Worm (Caenorhabditis elegans): ENCODE results near the gene T23B5.4.
"Not testable (repeated sequence)": the region's sequence is repeated elsewhere in the genome, so short reads cannot be mapped to it uniquely, and the experiment has no call there.

T23B5.4 gene

DNA sequence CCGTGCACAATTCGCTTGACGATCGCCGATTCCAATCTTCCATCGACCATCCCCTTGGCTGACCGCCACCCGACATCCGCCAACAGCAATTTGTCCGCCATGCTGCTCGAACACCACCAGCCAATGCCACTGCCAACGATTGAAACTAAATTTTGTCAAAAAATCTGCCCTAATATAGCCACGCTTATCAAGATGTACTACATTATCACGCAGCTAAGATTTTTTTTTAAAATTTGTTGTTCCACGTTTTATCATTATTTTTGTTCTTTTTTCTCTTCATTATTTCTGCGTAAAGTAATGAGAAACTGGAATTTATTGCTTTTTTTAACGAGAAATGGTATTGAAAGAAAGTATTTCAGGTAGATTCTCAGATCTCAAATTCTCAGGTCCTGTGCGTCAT, 35.5 kb upstream of the T23B5.4 start, which contains the start of gene C26H9A.3:
C26H9A.3 (minus strand) TSS at position 101 of the 400 bp plus-strand sequence.
- TF ChIP-seq atf-7 (tag; optimal IDR thresholded peaks at IDR 0.05); nfyb-1 (GFP tag; IDR thresholded peaks at IDR 0.05); nhr-80 (tag; optimal IDR thresholded peaks at IDR 0.05): not testable (repeated sequence)

ce11 chrIV:12640137-12640536, 34.7 kb upstream of the T23B5.4 start, which contains the start of gene vha-7:
vha-7 (plus strand) TSS chrIV:12640462.
- peak; percentile 8 for TF ChIP-seq snpc-3.4 (tag; optimal IDR thresholded peaks at IDR 0.05)
- peak; percentile 36 for TF ChIP-seq madf-6 (GFP tag; IDR thresholded peaks at IDR 0.05)
- no peak for TF ChIP-seq athp-1 (tag; optimal IDR thresholded peaks at IDR 0.05)
- TF ChIP-seq ama-1 (optimal IDR thresholded peaks at IDR 0.05): no peak
- TF ChIP-seq ama-1 (GFP tag; optimal IDR thresholded peaks at IDR 0.05): no peak
- TF ChIP-seq lir-1 (GFP tag; conservative IDR thresholded peaks at IDR 0.05): no peak
- no peak for TF ChIP-seq C17E4.6 (GFP tag; IDR thresholded peaks at IDR 0.05)
- no peak for TF ChIP-seq ceh-100 (GFP tag; IDR thresholded peaks at IDR 0.05)
- no peak for TF ChIP-seq attf-5 (GFP tag; optimal IDR thresholded peaks at IDR 0.05)
- no peak for TF ChIP-seq nfyb-1 (GFP tag; IDR thresholded peaks at IDR 0.05)
- TF ChIP-seq nfya-2 (GFP tag; IDR thresholded peaks at IDR 0.05): no peak
- TF ChIP-seq hmg-1.2 (GFP tag; IDR thresholded peaks at IDR 0.05): no peak
- peak; percentile 71 for TF ChIP-seq madf-8 (GFP tag; conservative IDR thresholded peaks at IDR 0.05)
- peak; percentile 69 for TF ChIP-seq lsl-1 (GFP tag; optimal IDR thresholded peaks at IDR 0.05)
- TF ChIP-seq tlf-1 (GFP tag; optimal IDR thresholded peaks at IDR 0.05): no peak
- TF ChIP-seq dpl-1 (GFP tag; optimal IDR thresholded peaks at IDR 0.05): no peak
- no peak for TF ChIP-seq cebp-2 (GFP tag; IDR thresholded peaks at IDR 0.05)
- TF ChIP-seq Y95B8A.8 (GFP tag; IDR thresholded peaks at IDR 0.05): no peak
- TF ChIP-seq egl-18 (GFP tag; IDR thresholded peaks at IDR 0.05): no peak
- no peak for TF ChIP-seq ceh-79 (tag; optimal IDR thresholded peaks at IDR 0.05)
- TF ChIP-seq F49E8.2 (tag; optimal IDR thresholded peaks at IDR 0.05; ENCODE audit: insufficient read depth): no peak

DNA sequence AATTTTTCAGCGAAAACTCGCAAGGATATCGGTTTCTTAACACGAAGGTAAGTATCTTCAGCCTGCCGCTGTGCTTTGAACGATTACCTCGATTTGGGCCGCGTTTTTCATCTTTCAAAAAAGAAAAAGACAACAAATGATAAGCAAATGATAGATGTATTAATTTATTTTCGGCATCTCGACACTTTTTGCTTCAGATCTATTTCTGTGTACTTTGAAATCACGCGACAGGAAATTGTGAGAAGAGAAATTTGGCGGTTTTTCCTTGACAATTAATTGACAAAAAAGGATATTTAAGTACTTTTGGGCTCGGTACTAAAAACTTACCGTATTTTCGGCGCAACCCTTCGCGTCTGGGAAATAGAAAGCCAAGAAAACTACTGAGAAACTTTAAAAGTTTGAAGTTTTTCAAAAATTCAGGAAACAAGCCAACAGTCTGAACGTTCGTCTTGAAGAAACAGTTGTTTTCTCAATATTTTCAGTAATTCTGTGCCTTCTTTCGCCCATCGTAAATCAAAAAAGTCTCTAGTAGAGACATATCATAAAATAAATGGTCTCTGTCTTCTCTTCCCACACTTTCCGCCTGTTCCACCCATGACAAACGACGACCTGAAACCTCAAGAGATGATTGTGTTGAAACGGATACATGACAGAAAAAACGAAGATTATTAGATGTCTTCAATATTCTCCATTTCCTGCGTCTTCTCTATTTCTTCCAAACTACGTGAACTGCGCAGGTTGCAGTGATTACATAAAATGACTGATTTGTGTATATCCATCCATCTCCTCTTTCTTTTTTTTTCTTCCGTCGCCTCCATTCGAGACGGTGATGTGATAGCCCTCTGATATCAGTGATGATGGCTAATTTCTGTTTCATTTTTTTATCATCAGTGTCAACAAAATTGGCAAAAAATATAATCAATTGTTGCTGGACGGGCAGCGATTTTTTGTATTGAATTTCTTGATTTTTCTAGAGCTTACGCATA, 33.6 kb upstream of the T23B5.4 start:
- TF ChIP-seq lsl-1 (GFP tag; optimal IDR thresholded peaks at IDR 0.05) (no peak), F55B11.4 (tag; optimal IDR thresholded peaks at IDR 0.05; ENCODE audit: borderline replicate concordance, insufficient read depth) (no peak), hsf-1 (GFP tag; IDR thresholded peaks at IDR 0.05) (no peak), F10E7.11 (tag; optimal IDR thresholded peaks at IDR 0.05) (no peak), dpl-1 (GFP tag; optimal IDR thresholded peaks at IDR 0.05) (no peak), atf-7 (tag; optimal IDR thresholded peaks at IDR 0.05) (no peak), hlh-26 (GFP tag; conservative IDR thresholded peaks at IDR 0.05) (no peak), hrde-1 (tag; optimal IDR thresholded peaks at IDR 0.05; ENCODE audit: borderline replicate concordance) (no peak), nhr-179 (tag; optimal IDR thresholded peaks at IDR 0.05) (no peak), F39B2.1 (GFP tag; IDR thresholded peaks at IDR 0.05) (no peak), madf-3 (GFP tag; IDR thresholded peaks at IDR 0.05) (no peak), sptf-2 (GFP tag; optimal IDR thresholded peaks at IDR 0.05) (no peak)

DNA sequence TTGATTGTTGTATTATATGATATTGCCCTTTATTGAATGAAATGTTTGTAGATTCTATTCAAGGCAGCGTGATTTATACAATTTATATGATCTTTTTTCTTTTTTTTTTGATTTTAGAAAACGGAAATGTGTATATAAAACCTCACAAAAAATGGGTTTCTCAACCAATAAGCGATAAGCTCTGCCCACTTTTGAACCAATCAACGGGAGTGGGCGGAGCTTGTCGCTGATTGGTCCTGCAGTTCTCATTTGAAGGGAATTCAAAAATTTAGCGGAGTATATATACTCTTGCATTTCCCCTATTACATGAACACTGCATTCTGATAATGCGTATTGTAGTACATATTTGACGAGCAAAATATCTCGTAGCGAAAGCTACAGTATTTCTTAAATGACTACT, 24.2 kb upstream of the T23B5.4 start:
- TF ChIP-seq him-1 (tag; optimal IDR thresholded peaks at IDR 0.05) (peak; percentile 4), F23B12.7 (tag; optimal IDR thresholded peaks at IDR 0.05; ENCODE audit: insufficient read depth) (no peak)
